Fruit fly (Drosophila melanogaster) whole organism, embryonic: ENCODE measurements around the gene CG1640.

ENCODE experiments used
- Ada2b ChIP-seq: fragments of 200-800 bp; sonication (Bioruptor generic); IDR thresholded peaks from 2 replicates; pipeline ENCODE4 v1.3.6; 2022; ENCODE audit warnings: missing biosample characterization, missing genetic modification characterization
- Adf1 ChIP-seq: fragments of 200-800 bp; sonication (Bioruptor generic); IDR thresholded peaks from 2 replicates; pipeline ENCODE4 v1.3.6; 2022; ENCODE audit warnings: missing biosample characterization, missing genetic modification characterization
- BEAF-32 ChIP-seq: fragments of 200-800 bp; sonication (Bioruptor generic); optimal IDR thresholded peaks from 3 replicates; lab custom pipeline; 2017; ENCODE audit warnings: missing biosample characterization, missing genetic modification characterization, mild to moderate bottlenecking, moderate library complexity, missing genetic modification reagents
- CG10267 ChIP-seq: fragments of 200-800 bp; sonication (Bioruptor generic); optimal IDR thresholded peaks from 2 replicates; lab custom pipeline; 2018; ENCODE audit warnings: missing biosample characterization, mild to moderate bottlenecking, missing genetic modification characterization, moderate library complexity
- CG10274 ChIP-seq: fragments of 200-800 bp; sonication (Bioruptor generic); optimal IDR thresholded peaks from 3 replicates; lab custom pipeline; 2017; ENCODE audit warnings: missing biosample characterization, mild to moderate bottlenecking, missing genetic modification characterization
- CG10321 ChIP-seq: fragments of 200-800 bp; sonication (Bioruptor generic); IDR thresholded peaks from 2 replicates; pipeline ENCODE4 v1.3.6; 2022; ENCODE audit warnings: missing biosample characterization, missing genetic modification characterization
- CG10431 ChIP-seq: fragments of 200-800 bp; sonication (Bioruptor generic); optimal IDR thresholded peaks from 3 replicates; lab custom pipeline; 2018; ENCODE audit warnings: missing biosample characterization, mild to moderate bottlenecking, missing genetic modification characterization
- CG10462 ChIP-seq: fragments of 200-800 bp; sonication (Bioruptor generic); optimal IDR thresholded peaks from 2 replicates; lab custom pipeline; 2016; ENCODE audit warnings: missing biosample characterization, missing genetic modification characterization
- CG11247 ChIP-seq: fragments of 200-800 bp; sonication (Bioruptor generic); IDR thresholded peaks from 2 replicates; pipeline ENCODE4 v1.3.6; 2022; ENCODE audit warnings: missing biosample characterization, missing genetic modification characterization
- CG11723 ChIP-seq: fragments of 200-800 bp; sonication (Bioruptor generic); optimal IDR thresholded peaks from 2 replicates; lab custom pipeline; 2017; ENCODE audit warnings: missing biosample characterization, mild to moderate bottlenecking, missing genetic modification characterization
- CG12299 ChIP-seq: fragments of 200-800 bp; sonication (Bioruptor generic); optimal IDR thresholded peaks from 2 replicates; lab custom pipeline; 2018; ENCODE audit warnings: missing biosample characterization, mild to moderate bottlenecking, missing genetic modification characterization
- CG13296 ChIP-seq: fragments of 200-800 bp; sonication (Bioruptor generic); optimal IDR thresholded peaks from 3 replicates; lab custom pipeline; 2018; ENCODE audit warnings: missing biosample characterization, mild to moderate bottlenecking, missing genetic modification characterization
- CG14860 ChIP-seq: fragments of 200-800 bp; sonication (Bioruptor generic); IDR thresholded peaks from 3 replicates; pipeline ENCODE4 v1.3.6; 2022; ENCODE audit warnings: missing biosample characterization, missing genetic modification characterization; ENCODE audit not compliant: partially characterized antibody
- CG15601 ChIP-seq: fragments of 200-800 bp; sonication (Bioruptor generic); optimal IDR thresholded peaks from 3 replicates; lab custom pipeline; 2019; ENCODE audit warnings: missing biosample characterization, mild to moderate bottlenecking, missing genetic modification characterization, moderate library complexity
- CG17361 ChIP-seq: fragments of 200-800 bp; sonication (Bioruptor generic); IDR thresholded peaks from 3 replicates; pipeline ENCODE4 v1.3.6; 2022; ENCODE audit warnings: missing biosample characterization, missing genetic modification characterization
- CG17912 ChIP-seq: fragments of 200-800 bp; sonication (Bioruptor generic); optimal IDR thresholded peaks from 2 replicates; lab custom pipeline; 2018; ENCODE audit warnings: missing biosample characterization, mild to moderate bottlenecking, missing genetic modification characterization
- CG1832 ChIP-seq: fragments of 200-800 bp; sonication (Bioruptor generic); optimal IDR thresholded peaks from 2 replicates; lab custom pipeline; 2017; ENCODE audit warnings: missing biosample characterization, mild to moderate bottlenecking, missing genetic modification characterization, inconsistent platforms
- CG32767 ChIP-seq: fragments of 200-800 bp; sonication (Bioruptor generic); IDR thresholded peaks from 2 replicates; pipeline ENCODE4 v1.3.6; 2022; ENCODE audit warnings: missing biosample characterization, missing genetic modification characterization
- CG3407 ChIP-seq: fragments of 200-800 bp; sonication (Bioruptor generic); optimal IDR thresholded peaks from 2 replicates; lab custom pipeline; 2018; ENCODE audit warnings: missing biosample characterization, mild to moderate bottlenecking, missing genetic modification characterization
- CG34224 ChIP-seq: fragments of 200-800 bp; sonication (Bioruptor generic); IDR thresholded peaks from 3 replicates; pipeline ENCODE4 v1.3.6; 2022; ENCODE audit warnings: missing biosample characterization, missing genetic modification characterization; ENCODE audit not compliant: partially characterized antibody
- CG5245 ChIP-seq: fragments of 200-800 bp; sonication (Bioruptor generic); optimal IDR thresholded peaks from 3 replicates; lab custom pipeline; 2016; ENCODE audit warnings: missing biosample characterization, missing genetic modification characterization
- CG8388 ChIP-seq: fragments of 200-800 bp; sonication (Bioruptor generic); optimal IDR thresholded peaks from 2 replicates; lab custom pipeline; 2019; ENCODE audit warnings: missing biosample characterization, mild to moderate bottlenecking, missing genetic modification characterization, moderate library complexity
- Dek ChIP-seq: fragments of 200-800 bp; sonication (Bioruptor generic); optimal IDR thresholded peaks from 3 replicates; lab custom pipeline; 2019; ENCODE audit warnings: missing biosample characterization, mild to moderate bottlenecking, missing genetic modification characterization, moderate library complexity
- Dp ChIP-seq: fragments of 200-800 bp; sonication (Bioruptor generic); optimal IDR thresholded peaks from 2 replicates; lab custom pipeline; 2018; ENCODE audit warnings: missing biosample characterization, mild to moderate bottlenecking, missing genetic modification characterization, moderate library complexity
- E2f2 ChIP-seq: fragments of 200-800 bp; sonication (Bioruptor generic); IDR thresholded peaks from 2 replicates; pipeline ENCODE4 v1.3.6; 2022; ENCODE audit warnings: missing biosample characterization, missing genetic modification characterization
- Elba2 ChIP-seq: fragments of 200-800 bp; sonication (Bioruptor generic); optimal IDR thresholded peaks from 3 replicates; lab custom pipeline; 2016; ENCODE audit warnings: missing biosample characterization, missing genetic modification characterization
- Fer3 ChIP-seq: fragments of 200-800 bp; sonication (Bioruptor generic); optimal IDR thresholded peaks from 2 replicates; lab custom pipeline; 2018; ENCODE audit warnings: missing biosample characterization, mild to moderate bottlenecking, missing genetic modification characterization, moderate library complexity
- GATAe ChIP-seq: fragments of 200-800 bp; sonication (Bioruptor generic); conservative IDR thresholded peaks from 2 replicates; pipeline ENCODE4 v1.3.6; 2022; ENCODE audit warnings: missing biosample characterization, missing genetic modification characterization
- Hr51 ChIP-seq, 2 experiments: fragments of 200-800 bp; sonication (Bioruptor generic); optimal IDR thresholded peaks; 2 replicates in 1 of 2; 3 replicates in 1 of 2; lab custom pipeline; 2016 to 2018; ENCODE audit warnings: missing biosample characterization in 2 of 2, missing genetic modification characterization in 2 of 2, mild to moderate bottlenecking in 1 of 2, moderate library complexity in 1 of 2
- Kr ChIP-seq: fragments of 200-800 bp; sonication (Bioruptor generic); optimal IDR thresholded peaks from 2 replicates; lab custom pipeline; 2017; ENCODE audit warnings: missing biosample characterization, mild to moderate bottlenecking, missing genetic modification characterization
- Side ChIP-seq: fragments of 200-800 bp; sonication (Bioruptor generic); optimal IDR thresholded peaks from 2 replicates; lab custom pipeline; 2016; ENCODE audit warnings: missing biosample characterization, missing genetic modification characterization
- TFAM ChIP-seq: fragments of 200-800 bp; sonication (Bioruptor generic); optimal IDR thresholded peaks from 2 replicates; lab custom pipeline; 2017; ENCODE audit warnings: missing biosample characterization, missing genetic modification characterization, inconsistent platforms
- ap ChIP-seq: fragments of 200-800 bp; sonication (Bioruptor generic); IDR thresholded peaks from 2 replicates; pipeline ENCODE4 v1.3.6; 2022; ENCODE audit warnings: missing biosample characterization, missing genetic modification characterization
- ash1 ChIP-seq: fragments of 200-800 bp; sonication (Bioruptor generic); optimal IDR thresholded peaks from 2 replicates; lab custom pipeline; 2018; ENCODE audit warnings: missing biosample characterization, mild to moderate bottlenecking, missing genetic modification characterization
- az2 ChIP-seq: fragments of 200-800 bp; sonication (Bioruptor generic); optimal IDR thresholded peaks from 3 replicates; lab custom pipeline; 2016; ENCODE audit warnings: missing biosample characterization, missing genetic modification characterization
- bbx ChIP-seq: fragments of 200-800 bp; sonication (Bioruptor generic); IDR thresholded peaks from 2 replicates; pipeline ENCODE4 v1.3.6; 2022; ENCODE audit warnings: missing biosample characterization, missing genetic modification characterization; ENCODE audit not compliant: partially characterized antibody
- ci ChIP-seq: fragments of 200-800 bp; sonication (Bioruptor generic); IDR thresholded peaks from 3 replicates; pipeline ENCODE4 v1.3.6; 2022; ENCODE audit warnings: missing biosample characterization, missing genetic modification characterization
- dati ChIP-seq: fragments of 200-800 bp; sonication (Bioruptor generic); IDR thresholded peaks from 2 replicates; pipeline ENCODE4 v1.3.6; 2022; ENCODE audit warnings: missing biosample characterization, missing genetic modification characterization
- gem ChIP-seq: fragments of 200-800 bp; sonication (Bioruptor generic); optimal IDR thresholded peaks from 2 replicates; lab custom pipeline; 2019; ENCODE audit warnings: missing biosample characterization, mild to moderate bottlenecking, missing genetic modification characterization, moderate library complexity
- kay ChIP-seq: fragments of 200-800 bp; sonication (Bioruptor generic); optimal IDR thresholded peaks from 2 replicates; lab custom pipeline; 2016; ENCODE audit warnings: missing biosample characterization, missing genetic modification characterization
- lilli ChIP-seq: fragments of 200-800 bp; sonication (Bioruptor generic); optimal IDR thresholded peaks from 3 replicates; lab custom pipeline; 2016; ENCODE audit warnings: missing biosample characterization, missing genetic modification characterization
- lola ChIP-seq, 3 experiments: fragments of >200 bp in 2 of 3; fragments of 200-800 bp in 1 of 3; sonication (Bioruptor generic) in 1 of 3; optimal IDR thresholded peaks; 2 replicates each; lab custom pipeline; 2017 to 2019; ENCODE audit warnings: missing biosample characterization in 3 of 3, missing genetic modification characterization in 3 of 3, mild to moderate bottlenecking in 1 of 3, moderate library complexity in 1 of 3
- luna ChIP-seq: fragments of 200-800 bp; sonication (Bioruptor generic); optimal IDR thresholded peaks from 2 replicates; lab custom pipeline; 2016; ENCODE audit warnings: missing biosample characterization, missing genetic modification characterization
- psq ChIP-seq: fragments of 200-800 bp; sonication (Bioruptor generic); optimal IDR thresholded peaks from 2 replicates; lab custom pipeline; 2017; ENCODE audit warnings: missing biosample characterization, missing genetic modification characterization
- salm ChIP-seq: fragments of 200-800 bp; sonication (Bioruptor generic); optimal IDR thresholded peaks from 2 replicates; lab custom pipeline; 2018; ENCODE audit warnings: missing biosample characterization, mild to moderate bottlenecking, missing genetic modification characterization
- sna ChIP-seq: fragments of 200-800 bp; sonication (Bioruptor generic); IDR thresholded peaks from 2 replicates; pipeline ENCODE4 v1.3.6; 2022; ENCODE audit warnings: missing biosample characterization, missing genetic modification characterization; ENCODE audit not compliant: partially characterized antibody
- tap ChIP-seq: fragments of 200-800 bp; optimal IDR thresholded peaks from 3 replicates; lab custom pipeline; 2019; ENCODE audit warnings: missing biosample characterization, mild to moderate bottlenecking, missing genetic modification characterization, moderate library complexity
- tin ChIP-seq: fragments of 200-800 bp; sonication (Bioruptor generic); optimal IDR thresholded peaks from 3 replicates; lab custom pipeline; 2016; ENCODE audit warnings: missing biosample characterization, missing genetic modification characterization

CG1640 gene

DNA sequence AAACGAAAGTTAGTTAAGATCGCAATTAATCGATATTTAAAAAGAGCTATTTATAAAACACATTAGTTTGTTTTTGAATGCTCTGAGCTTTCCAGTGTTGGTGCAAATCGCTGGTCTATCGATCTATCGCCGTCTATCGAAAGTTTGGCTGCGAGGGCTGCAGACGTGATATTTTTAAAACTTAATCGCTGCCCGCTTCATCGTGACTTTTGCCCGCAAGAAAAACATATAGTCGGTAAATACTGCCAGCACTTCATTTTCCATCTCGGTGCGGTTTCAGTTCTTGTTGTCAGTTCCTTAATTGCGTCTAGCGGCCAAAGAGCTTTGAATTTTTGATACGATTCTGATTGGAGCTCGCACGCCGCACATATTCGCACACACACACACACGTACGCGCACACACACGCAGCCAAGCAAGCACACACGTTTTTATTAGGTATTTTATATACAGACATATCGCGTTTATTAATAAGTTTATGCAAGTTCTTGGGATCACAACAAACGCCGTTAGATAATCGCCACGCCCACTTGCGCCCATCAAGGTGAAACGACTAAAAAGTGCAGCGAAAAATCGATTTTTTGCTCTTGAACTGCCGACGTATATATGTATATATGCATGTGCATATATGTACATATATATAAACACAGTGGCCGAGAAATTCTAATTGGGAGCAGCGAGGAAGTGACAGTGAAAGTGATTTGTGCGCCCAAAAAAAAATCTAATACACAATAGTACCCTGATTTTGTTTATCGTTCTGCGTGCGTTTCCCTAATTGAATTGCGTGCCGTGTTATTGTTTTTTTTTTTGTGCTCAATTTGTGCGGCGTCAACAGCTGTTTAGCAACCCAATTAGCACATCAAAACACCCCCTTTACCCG, 659 bp downstream of the CG1640 start (continued):
- no peak for TF ChIP-seq CG8388 (GFP tag; lab: Kevin White, UChicago)
- TF ChIP-seq Dp (GFP tag; lab: Kevin White, UChicago): peak; percentile 80
- TF ChIP-seq CG15601 (tag; lab: Kevin White, UChicago): no peak
- TF ChIP-seq bbx (GFP tag; lab: Robert Waterston, UW): peak; percentile 43; the same call in 1 of the 2 replicates
- TF ChIP-seq lilli (GFP tag; lab: Kevin White, UChicago): peak; percentile 22
- no peak for TF ChIP-seq CG10274
- no peak for TF ChIP-seq CG5245
- peak; percentile 73 for TF ChIP-seq sna (GFP tag; lab: Robert Waterston, UW)
- TF ChIP-seq Side: peak; percentile 18
- peak; percentile 21; the same call in 1 of the 3 replicates for TF ChIP-seq ci (GFP tag; lab: Robert Waterston, UW)
- no peak for TF ChIP-seq Fer3 (tag; lab: Kevin White, UChicago)
- TF ChIP-seq CG13296 (GFP tag; lab: Kevin White, UChicago): no peak
- no peak for TF ChIP-seq CG3407 (GFP tag; lab: Kevin White, UChicago)
- TF ChIP-seq dati (GFP tag; lab: Robert Waterston, UW): no peak
- TF ChIP-seq CG10267 (tag; lab: Kevin White, UChicago): no peak
- TF ChIP-seq CG14860 (GFP tag; lab: Robert Waterston, UW): peak; percentile 55
- TF ChIP-seq CG11723 (GFP tag; lab: Kevin White, UChicago): no peak
- TF ChIP-seq CG10462 (GFP tag; lab: Kevin White, UChicago): no peak
- TF ChIP-seq kay (GFP tag; lab: Kevin White, UChicago): no peak
- no peak for TF ChIP-seq ash1 (GFP tag; lab: Kevin White, UChicago)
- no peak for TF ChIP-seq CG1832 (GFP tag; lab: Kevin White, UChicago)
- no peak for TF ChIP-seq Ada2b (GFP tag; lab: Robert Waterston, UW)
- no peak for TF ChIP-seq salm (tag; lab: Kevin White, UChicago)
- no peak for TF ChIP-seq lola (GFP tag; optimal IDR thresholded peaks at IDR 0.05; lab: Kevin White, UChicago)
- TF ChIP-seq ap (GFP tag; lab: Robert Waterston, UW): no peak
- TF ChIP-seq CG10431: no peak
- peak; percentile 51; the same call in 2 of the 3 replicates for TF ChIP-seq CG34224 (GFP tag; lab: Robert Waterston, UW)
- no peak for TF ChIP-seq CG17912 (GFP tag; lab: Kevin White, UChicago)
- TF ChIP-seq CG10321 (GFP tag; lab: Robert Waterston, UW): no peak
- TF ChIP-seq E2f2 (GFP tag; lab: Robert Waterston, UW): peak; percentile 86
- TF ChIP-seq Kr (GFP tag; lab: Kevin White, UChicago): no peak
- no peak for TF ChIP-seq GATAe (GFP tag; lab: Robert Waterston, UW)
- no peak for TF ChIP-seq CG32767 (GFP tag; lab: Robert Waterston, UW)
- TF ChIP-seq BEAF-32 (GFP tag; lab: Kevin White, UChicago): peak; percentile 71
- TF ChIP-seq tap (tag; lab: Kevin White, UChicago): no peak
- TF ChIP-seq CG11247 (GFP tag; lab: Robert Waterston, UW): no peak
- no peak for TF ChIP-seq Elba2 (GFP tag; lab: Kevin White, UChicago)
- no peak for TF ChIP-seq TFAM (GFP tag; lab: Kevin White, UChicago)
- TF ChIP-seq Dek (tag; lab: Kevin White, UChicago): no peak
- TF ChIP-seq az2 (GFP tag; lab: Kevin White, UChicago): no peak
- TF ChIP-seq Hr51 (GFP tag; optimal IDR thresholded peaks at IDR 0.05; lab: Kevin White, UChicago): peak in 1 of 2 experiments; percentile 6
- peak; percentile 18 for TF ChIP-seq tin (GFP tag; lab: Kevin White, UChicago)
- no peak for TF ChIP-seq CG17361 (GFP tag; lab: Robert Waterston, UW)
- no peak for TF ChIP-seq luna
- peak; percentile 14 for TF ChIP-seq gem (tag; lab: Kevin White, UChicago)
- TF ChIP-seq psq (GFP tag; lab: Kevin White, UChicago): no peak
- peak; percentile 19; the same call in 1 of the 2 replicates for TF ChIP-seq Adf1 (GFP tag; lab: Robert Waterston, UW)
- no peak for TF ChIP-seq CG12299 (tag; lab: Kevin White, UChicago)
